Worm (Caenorhabditis elegans) whole organism, L4/young adult: Measurements from ENCODE around the gene fbxb-87.

Source experiments
- dao-5 ChIP-seq: sonication (generic microtip); optimal IDR thresholded peaks from 2 replicates; lab custom pipeline; 2016; ENCODE audit warnings: missing genotype, missing genetic modification characterization, moderate library complexity, missing compliant biosample characterization
- him-1 ChIP-seq: sonication (generic microtip); optimal IDR thresholded peaks from 2 replicates; lab custom pipeline; 2016; ENCODE audit warnings: missing genotype, missing genetic modification reagents, missing genetic modification characterization, missing compliant biosample characterization

ce11 chrIII:10942905-10943304 is 48.6 kb downstream of the fbxb-87 start:
- TF ChIP-seq dao-5: no peak
- no peak for TF ChIP-seq him-1 (tag; lab: Kevin White, UChicago)
